Worm (Caenorhabditis elegans): Measurements from ENCODE around the gene pbs-1.

pbs-1 gene

ce11 chrIV:1711029-1711489 lies 1.5 kb upstream of the pbs-1 start, which contains the start of gene rpi-2 (continued):
- TF ChIP-seq pbrm-1 (GFP tag; IDR thresholded peaks at IDR 0.05) (peak; percentile 83), athp-1 (tag; optimal IDR thresholded peaks at IDR 0.05) (peak; percentile 97), madf-6 (GFP tag; IDR thresholded peaks at IDR 0.05) (peak; percentile 88), nfyb-1 (GFP tag; IDR thresholded peaks at IDR 0.05) (peak; percentile 90), hrde-1 (tag; optimal IDR thresholded peaks at IDR 0.05; ENCODE audit: borderline replicate concordance) (peak; percentile 95), mxl-1 (tag; optimal IDR thresholded peaks at IDR 0.05) (peak; percentile 83), akir-1 (GFP tag; optimal IDR thresholded peaks at IDR 0.05) (no peak), tbp1 (GFP tag; optimal IDR thresholded peaks at IDR 0.05) (peak; percentile 70), ZK185.1 (tag; optimal IDR thresholded peaks at IDR 0.05; ENCODE audit: poor library complexity, severe bottlenecking) (no peak), lin-40 (tag; optimal IDR thresholded peaks at IDR 0.05) (peak; percentile 22), sptf-2 (GFP tag; optimal IDR thresholded peaks at IDR 0.05) (no peak), ztf-3 (GFP tag; optimal IDR thresholded peaks at IDR 0.05) (no peak), nfya-1 (tag; optimal IDR thresholded peaks at IDR 0.05; ENCODE audit: borderline replicate concordance, insufficient read depth) (no peak), hmg-1.2 (GFP tag; IDR thresholded peaks at IDR 0.05) (peak; percentile 59), lag-1 (GFP tag; IDR thresholded peaks at IDR 0.05) (no peak), ztf-6 (GFP tag; IDR thresholded peaks at IDR 0.05) (no peak), ceh-100 (GFP tag; IDR thresholded peaks at IDR 0.05) (peak; percentile 83), tlf-1 (GFP tag; optimal IDR thresholded peaks at IDR 0.05) (peak; percentile 92), fkh-3 (tag; optimal IDR thresholded peaks at IDR 0.05) (peak; percentile 81), F39B2.1 (GFP tag; IDR thresholded peaks at IDR 0.05) (peak; percentile 92), B0261.1 (tag; optimal IDR thresholded peaks at IDR 0.05) (peak; percentile 21), lsl-1 (GFP tag; optimal IDR thresholded peaks at IDR 0.05) (peak; percentile 68), ama-1 (optimal IDR thresholded peaks at IDR 0.05) (no peak), ama-1 (GFP tag; optimal IDR thresholded peaks at IDR 0.05) (peak; percentile 49 to 50), mcd-1 (GFP tag; IDR thresholded peaks at IDR 0.05) (peak; percentile 86), zim-3 (tag; optimal IDR thresholded peaks at IDR 0.05) (peak; percentile 92), aptf-2 (GFP tag; conservative IDR thresholded peaks at IDR 0.05) (0 out of 2 replicates have a peak, but pooled peaks have one; percentile 41), nhr-80 (tag; optimal IDR thresholded peaks at IDR 0.05) (no peak), mes-4 (tag; optimal IDR thresholded peaks at IDR 0.05) (peak; percentile 60), lin-35 (GFP tag; optimal IDR thresholded peaks at IDR 0.05) (peak in 2 of 3 experiments; percentile 21 to 53), hlh-12 (tag; optimal IDR thresholded peaks at IDR 0.05) (no peak), nfya-2 (GFP tag; IDR thresholded peaks at IDR 0.05) (0 out of 2 replicates have a peak, but pooled peaks have one; percentile 14), ceh-79 (tag; optimal IDR thresholded peaks at IDR 0.05) (peak; percentile 83), D2030.7 (GFP tag; IDR thresholded peaks at IDR 0.05) (peak; percentile 60), mel-28 (tag; optimal IDR thresholded peaks at IDR 0.05; ENCODE audit: borderline replicate concordance) (no peak), ekl-4 (GFP tag; IDR thresholded peaks at IDR 0.05) (peak; percentile 96), dpl-1 (GFP tag; optimal IDR thresholded peaks at IDR 0.05) (peak; percentile 17), zfh-2 (GFP tag; conservative IDR thresholded peaks at IDR 0.05) (peak; percentile 16; the same call in 1 of the 2 replicates), egrh-3 (GFP tag; IDR thresholded peaks at IDR 0.05) (no peak), C06A6.2 (GFP tag; conservative IDR thresholded peaks at IDR 0.05) (no peak), efl-1 (GFP tag; optimal IDR thresholded peaks at IDR 0.05) (no peak), aptf-3 (GFP tag; IDR thresholded peaks at IDR 0.05) (peak; percentile 91), snpc-1.1 (tag; optimal IDR thresholded peaks at IDR 0.05; ENCODE audit: insufficient read depth) (peak; percentile 21), attf-6 (GFP tag; IDR thresholded peaks at IDR 0.05) (peak; percentile 90), B0336.3 (GFP tag; IDR thresholded peaks at IDR 0.05) (peak; percentile 97), cebp-2 (GFP tag; IDR thresholded peaks at IDR 0.05) (0 out of 2 replicates have a peak, but pooled peaks have one; percentile 65), nhr-120 (GFP tag; IDR thresholded peaks at IDR 0.05) (0 out of 2 replicates have a peak, but pooled peaks have one; percentile 75), ets-4 (GFP tag; optimal IDR thresholded peaks at IDR 0.05) (peak; percentile 34), bed-1 (GFP tag; IDR thresholded peaks at IDR 0.05) (peak; percentile 85; the same call in 1 of the 2 replicates)

Data from whole organism, young adult.